Fruit fly (Drosophila melanogaster): Measurements from ENCODE around the gene Dap160.

Gene Dap160

dm6 chr2L:21086406-21086805 is 55.7 kb downstream of the Dap160 start, which contains the start of gene CG33509:
Gene CG33509, minus strand, starts transcription at chr2L:21086506.
- TF ChIP-seq h (GFP tag; optimal IDR thresholded peaks at IDR 0.05), result no peak
- no peak for TF ChIP-seq tai (GFP tag; optimal IDR thresholded peaks at IDR 0.05)
- TF ChIP-seq rgr (GFP tag; optimal IDR thresholded peaks at IDR 0.05), result no peak
- TF ChIP-seq usp (GFP tag; optimal IDR thresholded peaks at IDR 0.05), result no peak
- no peak for TF ChIP-seq sv (GFP tag; optimal IDR thresholded peaks at IDR 0.05)
- TF ChIP-seq Mio (GFP tag; optimal IDR thresholded peaks at IDR 0.05), result no peak
- TF ChIP-seq jim (GFP tag; optimal IDR thresholded peaks at IDR 0.05), result no peak
- TF ChIP-seq br (GFP tag; optimal IDR thresholded peaks at IDR 0.05), result no peak
- no peak for TF ChIP-seq pan (optimal IDR thresholded peaks at IDR 0.05)
- TF ChIP-seq HLH106 (tag; optimal IDR thresholded peaks at IDR 0.05), result no peak
- no peak for TF ChIP-seq dmrt93B (GFP tag; optimal IDR thresholded peaks at IDR 0.05)
- TF ChIP-seq Myc (optimal IDR thresholded peaks at IDR 0.05), result no peak
- no peak for TF ChIP-seq brk (GFP tag; optimal IDR thresholded peaks at IDR 0.05)

Measured in whole organism, wandering third instar larva.